Fruit fly (Drosophila melanogaster): ENCODE measurements around the gene CG9921.

The CG9921 gene

DNA sequence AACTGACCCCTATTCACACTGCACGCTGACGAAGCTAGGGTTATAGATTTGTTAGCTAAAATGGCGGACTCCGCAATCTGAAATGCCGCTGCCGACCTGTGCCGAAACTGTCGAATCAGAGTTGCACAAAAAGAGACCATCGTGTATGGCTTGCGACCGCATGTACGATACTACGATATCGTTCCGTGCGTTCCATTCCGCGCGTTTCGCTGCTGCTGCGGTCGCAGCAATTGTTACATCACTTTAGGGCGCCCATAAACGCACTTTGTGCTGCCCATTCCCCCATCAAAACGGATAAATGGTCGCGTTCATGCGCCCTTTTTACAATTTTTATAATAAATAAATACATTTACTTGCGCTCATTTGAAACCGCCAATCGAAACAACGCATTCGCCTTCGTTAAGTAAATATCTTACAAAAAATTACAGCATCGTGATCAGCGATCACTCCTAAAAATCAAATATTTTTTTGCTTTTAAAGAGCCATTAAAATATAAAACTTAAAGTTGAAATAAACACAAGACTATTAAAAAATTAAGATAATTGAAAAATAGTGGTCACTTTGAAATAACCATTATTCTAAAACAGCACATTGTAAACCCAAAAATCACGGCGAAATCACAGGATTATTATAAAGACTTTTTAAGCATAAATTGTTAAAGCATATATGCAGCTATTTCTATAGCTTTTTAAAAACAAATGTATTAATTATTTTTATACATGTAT lies 13.0 kb downstream of the CG9921 start, which contains the start of gene Cyp1 (continued):
- TF ChIP-seq CG2129 (GFP tag; IDR thresholded peaks at IDR 0.05; ENCODE audit: partially characterized antibody) (peak; percentile 32; the same call in 1 of the 2 replicates), CG8290 (GFP tag; optimal IDR thresholded peaks at IDR 0.05) (peak; percentile 24), CG8290 (tag; optimal IDR thresholded peaks at IDR 0.05) (peak; percentile 0 to 80), Optix (GFP tag; IDR thresholded peaks at IDR 0.05) (peak; percentile 25; the same call in 1 of the 3 replicates), Gug (GFP tag; IDR thresholded peaks at IDR 0.05) (peak; percentile 38; the same call in 2 of the 4 replicates), CG34376 (GFP tag; optimal IDR thresholded peaks at IDR 0.05) (no peak), hkb (optimal IDR thresholded peaks at IDR 0.05) (no peak), hkb (GFP tag; IDR thresholded peaks at IDR 0.05) (peak; percentile 58; the same call in 1 of the 2 replicates), ham (GFP tag; IDR thresholded peaks at IDR 0.05) (no peak), MTF-1 (GFP tag; optimal IDR thresholded peaks at IDR 0.05; ENCODE audit: borderline replicate concordance) (no peak), lilli (GFP tag; optimal IDR thresholded peaks at IDR 0.05) (peak; percentile 49), CG15696 (tag; optimal IDR thresholded peaks at IDR 0.05) (no peak), CG7839 (tag; optimal IDR thresholded peaks at IDR 0.05) (no peak), Abd-B (GFP tag; optimal IDR thresholded peaks at IDR 0.05) (no peak), D19A (tag; optimal IDR thresholded peaks at IDR 0.05) (no peak), CG32767 (GFP tag; IDR thresholded peaks at IDR 0.05) (no peak; the same call in 1 of the 2 replicates), Mad (GFP tag; optimal IDR thresholded peaks at IDR 0.05) (no peak), CG14965 (GFP tag; optimal IDR thresholded peaks at IDR 0.05; ENCODE audit: borderline replicate concordance) (no peak), H15 (GFP tag; IDR thresholded peaks at IDR 0.05) (peak; percentile 29; the same call in 1 of the 3 replicates), grau (tag; optimal IDR thresholded peaks at IDR 0.05) (peak; percentile 27), CG10366 (GFP tag; IDR thresholded peaks at IDR 0.05) (peak; percentile 37), CG10462 (GFP tag; optimal IDR thresholded peaks at IDR 0.05) (no peak), danr (GFP tag; IDR thresholded peaks at IDR 0.05) (no peak), ind (GFP tag; optimal IDR thresholded peaks at IDR 0.05) (peak; percentile 11), Meics (GFP tag; optimal IDR thresholded peaks at IDR 0.05) (peak; percentile 22), amos (GFP tag; IDR thresholded peaks at IDR 0.05; ENCODE audit: partially characterized antibody) (peak; percentile 90), ac (GFP tag; optimal IDR thresholded peaks at IDR 0.05) (no peak), CG10565 (GFP tag; optimal IDR thresholded peaks at IDR 0.05) (no peak), CG5245 (GFP tag; optimal IDR thresholded peaks at IDR 0.05) (no peak), Deaf1 (tag; optimal IDR thresholded peaks at IDR 0.05) (peak; percentile 63), Dll (GFP tag; IDR thresholded peaks at IDR 0.05; ENCODE audit: partially characterized antibody) (peak; percentile 65; the same call in 3 of the 4 replicates), CG17186 (GFP tag; optimal IDR thresholded peaks at IDR 0.05) (peak; percentile 90), CG1602 (GFP tag; optimal IDR thresholded peaks at IDR 0.05) (peak; percentile 1), exex (tag; optimal IDR thresholded peaks at IDR 0.05) (no peak), CG6813 (GFP tag; optimal IDR thresholded peaks at IDR 0.05) (no peak)

dm6 chrX:16319558-16319924 lies 13.9 kb downstream of the CG9921 start:
- TF ChIP-seq maf-S (GFP tag; optimal IDR thresholded peaks at IDR 0.05) (no peak), nerfin-1 (tag; optimal IDR thresholded peaks at IDR 0.05) (peak; percentile 56), CG15073 (GFP tag; optimal IDR thresholded peaks at IDR 0.05) (no peak), insv (GFP tag; optimal IDR thresholded peaks at IDR 0.05) (peak in 1 of 2 experiments; percentile 73), nmo (GFP tag; optimal IDR thresholded peaks at IDR 0.05) (peak; percentile 7), grn (GFP tag; optimal IDR thresholded peaks at IDR 0.05) (peak; percentile 64), CG15479 (GFP tag; optimal IDR thresholded peaks at IDR 0.05) (peak; percentile 30), Elba2 (GFP tag; optimal IDR thresholded peaks at IDR 0.05) (peak; percentile 55)
